Worm (Caenorhabditis elegans): ENCODE data around the gene par-1.

The par-1 gene

DNA sequence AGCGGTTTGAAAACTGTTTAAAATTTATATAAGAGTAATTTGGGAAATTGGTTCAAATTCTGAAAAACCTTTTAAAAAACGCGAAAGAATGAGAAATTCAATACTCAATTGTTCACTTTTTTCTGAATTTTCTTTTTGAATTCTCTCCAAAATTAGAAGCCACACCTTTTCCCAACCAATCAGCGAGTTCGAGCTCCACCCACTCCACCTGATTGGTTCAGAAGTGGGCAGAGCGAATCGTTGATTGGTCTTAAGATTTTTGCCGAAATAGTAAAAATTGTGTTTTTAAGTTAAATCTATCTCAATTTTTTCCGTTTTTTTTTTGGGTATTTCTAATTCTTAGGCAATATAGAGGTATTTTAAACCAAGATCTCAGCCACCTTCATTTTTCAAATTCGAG, 81.2 kb downstream of the par-1 start:
- TF ChIP-seq ztf-23 (GFP tag; IDR thresholded peaks at IDR 0.05) (no peak), ztf-29 (GFP tag; IDR thresholded peaks at IDR 0.05) (no peak), T22C8.4 (GFP tag; IDR thresholded peaks at IDR 0.05) (no peak)

Measured in whole organism, midembryonic.